Fruit fly (Drosophila melanogaster): ENCODE measurements around the gene RhoL.

- TF ChIP-seq CG15710 (tag; optimal IDR thresholded peaks at IDR 0.05) = no peak
- TF ChIP-seq rn (GFP tag; IDR thresholded peaks at IDR 0.05) = no peak
- TF ChIP-seq CG4496 (GFP tag; IDR thresholded peaks at IDR 0.05) = 0 out of 3 replicates have a peak, but pooled peaks have one; percentile 12
- TF ChIP-seq CG8301 (tag; optimal IDR thresholded peaks at IDR 0.05) = no peak
- no peak for TF ChIP-seq CG13204 (GFP tag; optimal IDR thresholded peaks at IDR 0.05)
- no peak for TF ChIP-seq CG14655 (GFP tag; optimal IDR thresholded peaks at IDR 0.05)
- no peak for TF ChIP-seq fd96Ca (GFP tag; IDR thresholded peaks at IDR 0.05)
- TF ChIP-seq CG12605 (GFP tag; IDR thresholded peaks at IDR 0.05) = no peak
- no peak for TF ChIP-seq Ets98B (GFP tag; IDR thresholded peaks at IDR 0.05)
- no peak for TF ChIP-seq Pif1A (GFP tag; optimal IDR thresholded peaks at IDR 0.05)
- TF ChIP-seq CG17806 (tag; optimal IDR thresholded peaks at IDR 0.05) = no peak
- TF ChIP-seq EcR (GFP tag; optimal IDR thresholded peaks at IDR 0.05) = peak; percentile 91
- no peak for TF ChIP-seq CG10348 (GFP tag; IDR thresholded peaks at IDR 0.05)
- no peak for TF ChIP-seq gl (tag; optimal IDR thresholded peaks at IDR 0.05)
Measured at dm6 chr3R:9500193-9501051, 2.0 kb downstream of the RhoL start.

Measured in whole organism, pupa.